Worm (Caenorhabditis elegans) whole organism, L1 larva: ENCODE measurements around the gene K08D10.13.

ENCODE experiments used
- C04F5.9 ChIP-seq: sonication (generic microtip); optimal IDR thresholded peaks from 2 replicates; lab custom pipeline; 2016; ENCODE audit warnings: missing genetic modification characterization, missing compliant biosample characterization
- C34B4.2 ChIP-seq: sonication (generic microtip); optimal IDR thresholded peaks from 2 replicates; lab custom pipeline; 2017; ENCODE audit warnings: mild to moderate bottlenecking, missing genetic modification characterization, missing compliant biosample characterization
- F16B12.6 ChIP-seq: fragments of 150-350 bp; optimal IDR thresholded peaks from 2 replicates; lab custom pipeline; 2014; ENCODE audit warnings: missing biosample characterization, missing genetic modification characterization
- aha-1 ChIP-seq: fragments of 150-350 bp; optimal IDR thresholded peaks from 2 replicates; lab custom pipeline; 2014; ENCODE audit warnings: missing biosample characterization, missing genetic modification characterization
- blmp-1 ChIP-seq: fragments of 150-350 bp; optimal IDR thresholded peaks from 2 replicates; lab custom pipeline; 2014; ENCODE audit warnings: missing biosample characterization, missing genetic modification characterization
- ceh-8 ChIP-seq: fragments of 200-800 bp; sonication (Bioruptor generic); optimal IDR thresholded peaks from 2 replicates; lab custom pipeline; 2018; ENCODE audit warnings: mild to moderate bottlenecking, missing genetic modification characterization, moderate library complexity, missing compliant biosample characterization
- dpl-1 ChIP-seq, 3 experiments: fragments of 150-350 bp in 2 of 3; sonication (generic microtip) in 1 of 3; optimal IDR thresholded peaks; 2 replicates each; lab custom pipeline; 2014 to 2017; ENCODE audit warnings: missing biosample characterization in 3 of 3, missing genetic modification characterization in 3 of 3, missing genetic modification reagents in 3 of 3
- efl-1 ChIP-seq, 4 experiments: fragments of 150-350 bp; optimal IDR thresholded peaks in 3 of 4; peaks in 1 of 4; 1 replicate in 1 of 4; 2 replicates in 3 of 4; lab custom pipeline; 2014; ENCODE audit warnings: missing biosample characterization in 2 of 4, missing genetic modification characterization in 2 of 4, missing genetic modification reagents in 2 of 4
- efl-3 ChIP-seq: fragments of 200-800 bp; sonication (Bioruptor generic); optimal IDR thresholded peaks from 2 replicates; lab custom pipeline; 2018; ENCODE audit warnings: mild to moderate bottlenecking, missing genetic modification characterization, missing compliant biosample characterization
- egl-13 ChIP-seq: sonication (generic microtip); optimal IDR thresholded peaks from 2 replicates; lab custom pipeline; 2016; ENCODE audit warnings: missing genotype, missing genetic modification reagents, missing genetic modification characterization, missing compliant biosample characterization
- fkh-10 ChIP-seq: sonication (generic microtip); optimal IDR thresholded peaks from 2 replicates; lab custom pipeline; 2017; ENCODE audit warnings: missing biosample characterization, missing genetic modification reagents, missing genetic modification characterization
- fkh-4 ChIP-seq: sonication (generic microtip); optimal IDR thresholded peaks from 2 replicates; lab custom pipeline; 2016; ENCODE audit warnings: missing compliant biosample characterization, missing genetic modification characterization, borderline replicate concordance
- fkh-8 ChIP-seq: sonication (generic microtip); optimal IDR thresholded peaks from 2 replicates; lab custom pipeline; 2016; ENCODE audit warnings: mild to moderate bottlenecking, missing genetic modification characterization, missing compliant biosample characterization
- grh-1 ChIP-seq: fragments of 200-800 bp; sonication (Bioruptor generic); IDR thresholded peaks from 2 replicates; pipeline ENCODE4 v1.3.6; 2022; ENCODE audit warnings: missing genetic modification reagents, missing genetic modification characterization, missing compliant biosample characterization
- lin-15B ChIP-seq: fragments of 150-350 bp; sonication (generic microtip); optimal IDR thresholded peaks from 3 replicates; lab custom pipeline; 2014; ENCODE audit warnings: missing biosample characterization, missing genetic modification characterization
- lin-39 ChIP-seq: fragments of 150-350 bp; optimal IDR thresholded peaks from 2 replicates; lab custom pipeline; 2014; ENCODE audit warnings: missing biosample characterization, missing genetic modification reagents, missing genetic modification characterization
- lir-3 ChIP-seq: sonication (generic microtip); optimal IDR thresholded peaks from 2 replicates; lab custom pipeline; 2016; ENCODE audit warnings: mild to moderate bottlenecking, missing genetic modification characterization, moderate library complexity, missing compliant biosample characterization; ENCODE audit not compliant: poor library complexity
- lsy-2 ChIP-seq, 2 experiments: fragments of 150-350 bp; optimal IDR thresholded peaks; 2 replicates each; lab custom pipeline; 2014; ENCODE audit warnings: missing biosample characterization in 2 of 2, missing genetic modification characterization in 2 of 2
- nhr-28 ChIP-seq: fragments of 150-350 bp; optimal IDR thresholded peaks from 2 replicates; lab custom pipeline; 2014; ENCODE audit warnings: missing biosample characterization, missing genetic modification characterization
- nhr-76 ChIP-seq: sonication (generic microtip); optimal IDR thresholded peaks from 2 replicates; lab custom pipeline; 2017; ENCODE audit warnings: missing biosample characterization, missing genetic modification characterization
- nhr-84 ChIP-seq: sonication (generic microtip); optimal IDR thresholded peaks from 2 replicates; lab custom pipeline; 2017; ENCODE audit warnings: missing biosample characterization, missing genetic modification characterization
- nhr-85 ChIP-seq: sonication (generic microtip); peaks from one replicate; lab custom pipeline; 2016; ENCODE audit warnings: missing genetic modification characterization, inconsistent platforms, missing compliant biosample characterization
- snpc-4 ChIP-seq: fragments of 150-350 bp; optimal IDR thresholded peaks from 2 replicates; lab custom pipeline; 2014; ENCODE audit warnings: missing biosample characterization, missing genetic modification characterization
- snu-23 ChIP-seq: sonication (generic microtip); optimal IDR thresholded peaks from 2 replicates; lab custom pipeline; 2016; ENCODE audit warnings: missing genetic modification characterization, missing compliant biosample characterization
- sox-4 ChIP-seq: sonication (generic microtip); optimal IDR thresholded peaks from 2 replicates; lab custom pipeline; 2016; ENCODE audit warnings: missing genetic modification characterization, missing compliant biosample characterization
- unc-130 ChIP-seq: fragments of 150-350 bp; optimal IDR thresholded peaks from 2 replicates; lab custom pipeline; 2017; ENCODE audit warnings: missing biosample characterization, missing genetic modification characterization, inconsistent platforms
- unc-30 ChIP-seq: sonication (generic microtip); optimal IDR thresholded peaks from 2 replicates; lab custom pipeline; 2017; ENCODE audit warnings: missing biosample characterization, missing genetic modification characterization
- unc-62 ChIP-seq: fragments of 150-350 bp; optimal IDR thresholded peaks from 2 replicates; lab custom pipeline; 2014; ENCODE audit warnings: missing biosample characterization, missing genetic modification reagents, missing genetic modification characterization
- unc-86 ChIP-seq: sonication (generic microtip); optimal IDR thresholded peaks from 2 replicates; lab custom pipeline; 2016; ENCODE audit warnings: missing genetic modification characterization, missing compliant biosample characterization
- vab-15 ChIP-seq: sonication (generic microtip); optimal IDR thresholded peaks from 2 replicates; lab custom pipeline; 2017; ENCODE audit warnings: missing genotype, mild to moderate bottlenecking, missing genetic modification characterization, missing compliant biosample characterization
- xbp-1 ChIP-seq: sonication (generic microtip); optimal IDR thresholded peaks from 2 replicates; lab custom pipeline; 2016; ENCODE audit warnings: missing genetic modification characterization, missing compliant biosample characterization
- zip-4 ChIP-seq: fragments of 200-800 bp; sonication (Bioruptor generic); optimal IDR thresholded peaks from 2 replicates; lab custom pipeline; 2018; ENCODE audit warnings: mild to moderate bottlenecking, missing genetic modification characterization, moderate library complexity, missing compliant biosample characterization

The K08D10.13 gene

ce11 chrIV:4180032-4180431 is 8.7 kb upstream of the K08D10.13 start:
- TF ChIP-seq vab-15 (tag; lab: Kevin White, UChicago) (peak; percentile 35), efl-1 (optimal IDR thresholded peaks at IDR 0.05; lab: Kevin White, UChicago) (peak in 1 of 2 experiments; percentile 15), efl-1 (GFP tag; optimal IDR thresholded peaks at IDR 0.05 in 1 of 2; lab: Kevin White, UChicago) (peak in 1 of 2 experiments; percentile 63), lsy-2 (tag; optimal IDR thresholded peaks at IDR 0.05; lab: Kevin White, UChicago) (peak in 1 of 2 experiments; percentile 36)

ce11 chrIV:4178424-4178823 is 7.0 kb upstream of the K08D10.13 start, which contains the start of gene tsen-34:
Gene tsen-34, plus strand, starts transcription at chrIV:4178457.
- TF ChIP-seq efl-3 = no peak
- peak; percentile 76 for TF ChIP-seq nhr-85
- TF ChIP-seq fkh-10 (GFP tag; lab: Kevin White, UChicago) = no peak
- TF ChIP-seq efl-1 (optimal IDR thresholded peaks at IDR 0.05; lab: Kevin White, UChicago) = no peak
- TF ChIP-seq efl-1 (GFP tag; optimal IDR thresholded peaks at IDR 0.05 in 1 of 2; lab: Kevin White, UChicago) = peak in 1 of 2 experiments; percentile 91
- TF ChIP-seq xbp-1 = no peak

ce11 chrIV:4177560-4177959 is 6.2 kb upstream of the K08D10.13 start:
- no peak for TF ChIP-seq blmp-1 (tag; lab: Kevin White, UChicago)
- peak; percentile 13 to 28 for TF ChIP-seq efl-1 (optimal IDR thresholded peaks at IDR 0.05; lab: Kevin White, UChicago)
- peak; percentile 29 to 91 for TF ChIP-seq efl-1 (GFP tag; optimal IDR thresholded peaks at IDR 0.05 in 1 of 2; lab: Kevin White, UChicago)
- peak; percentile 23 for TF ChIP-seq lin-15B (tag; lab: Kevin White, UChicago)
- peak in 1 of 3 experiments; percentile 10 for TF ChIP-seq dpl-1 (GFP tag; optimal IDR thresholded peaks at IDR 0.05; lab: Kevin White, UChicago)

- TF ChIP-seq nhr-85 (peak; percentile 33), egl-13 (tag; lab: Kevin White, UChicago) (no peak), grh-1 (GFP tag; lab: Robert Waterston, UW) (no peak), nhr-84 (no peak), dpl-1 (GFP tag; optimal IDR thresholded peaks at IDR 0.05; lab: Kevin White, UChicago) (peak in 1 of 3 experiments; percentile 9), nhr-76 (tag; lab: Kevin White, UChicago) (no peak), efl-1 (optimal IDR thresholded peaks at IDR 0.05; lab: Kevin White, UChicago) (no peak), efl-1 (GFP tag; optimal IDR thresholded peaks at IDR 0.05 in 1 of 2; lab: Kevin White, UChicago) (peak; percentile 38 to 51)
Observed at ce11 chrIV:4176659-4177058, 5.3 kb upstream of the K08D10.13 start.

- TF ChIP-seq C34B4.2 = no peak
- no peak for TF ChIP-seq snu-23 (GFP tag; lab: Kevin White, UChicago)
- TF ChIP-seq lin-39 = no peak
- no peak for TF ChIP-seq F16B12.6 (tag; lab: Kevin White, UChicago)
- no peak for TF ChIP-seq fkh-8 (tag; lab: Kevin White, UChicago)
- TF ChIP-seq unc-130 (tag; lab: Kevin White, UChicago) = no peak
- TF ChIP-seq nhr-85 = no peak
- TF ChIP-seq nhr-28 = no peak
- TF ChIP-seq unc-62 (GFP tag; lab: Kevin White, UChicago) = no peak
- no peak for TF ChIP-seq unc-30 (tag; lab: Kevin White, UChicago)
- no peak for TF ChIP-seq aha-1 (tag; lab: Kevin White, UChicago)
- no peak for TF ChIP-seq fkh-4 (tag; lab: Kevin White, UChicago)
- no peak for TF ChIP-seq fkh-10 (GFP tag; lab: Kevin White, UChicago)
- no peak for TF ChIP-seq zip-4 (GFP tag; lab: Kevin White, UChicago)
- no peak for TF ChIP-seq ceh-8 (GFP tag; lab: Kevin White, UChicago)
- TF ChIP-seq unc-86 = no peak
- TF ChIP-seq lir-3 = no peak
- no peak for TF ChIP-seq C04F5.9 (tag; lab: Kevin White, UChicago)
- TF ChIP-seq sox-4 (tag; lab: Kevin White, UChicago) = no peak
- TF ChIP-seq snpc-4 = no peak
Observed at ce11 chrIV:4176088-4176487, 4.7 kb upstream of the K08D10.13 start, which contains the start of gene dnj-15. Gene dnj-15, plus strand, starts transcription at chrIV:4176388.
